Fruit fly (Drosophila melanogaster) whole organism, adult: ENCODE results near the gene CG14932.

Experiments used
- Hr96 ChIP-seq: fragments of 200-800 bp; sonication (Bioruptor generic); optimal IDR thresholded peaks from 2 replicates; lab custom pipeline; 2016; ENCODE audit warnings: missing biosample characterization, missing genetic modification characterization
- cic ChIP-seq: fragments of 200-800 bp; sonication (Bioruptor generic); optimal IDR thresholded peaks from 2 replicates; lab custom pipeline; 2017; ENCODE audit warnings: missing biosample characterization, mild to moderate bottlenecking, missing genetic modification characterization, moderate library complexity
- ovo ChIP-seq: fragments of 200-800 bp; sonication (Bioruptor generic); optimal IDR thresholded peaks from 2 replicates; lab custom pipeline; 2016; ENCODE audit warnings: missing biosample characterization, missing genetic modification characterization
- pad ChIP-seq: fragments of 200-800 bp; sonication (Bioruptor generic); optimal IDR thresholded peaks from 3 replicates; lab custom pipeline; 2017; ENCODE audit warnings: missing biosample characterization, missing genetic modification characterization, mild to moderate bottlenecking, moderate library complexity, missing genetic modification reagents

- TF ChIP-seq cic (GFP tag; lab: Kevin White, UChicago): no peak
- TF ChIP-seq ovo (GFP tag; lab: Kevin White, UChicago): no peak
- peak; percentile 93 for TF ChIP-seq pad (GFP tag; lab: Kevin White, UChicago)
- no peak for TF ChIP-seq Hr96 (GFP tag; lab: Kevin White, UChicago)
Measured at dm6 chr2L:11804228-11805044, 14.7 kb downstream of the CG14932 start.
